Worm (Caenorhabditis elegans): ENCODE results near the gene F40H3.1.

DNA sequence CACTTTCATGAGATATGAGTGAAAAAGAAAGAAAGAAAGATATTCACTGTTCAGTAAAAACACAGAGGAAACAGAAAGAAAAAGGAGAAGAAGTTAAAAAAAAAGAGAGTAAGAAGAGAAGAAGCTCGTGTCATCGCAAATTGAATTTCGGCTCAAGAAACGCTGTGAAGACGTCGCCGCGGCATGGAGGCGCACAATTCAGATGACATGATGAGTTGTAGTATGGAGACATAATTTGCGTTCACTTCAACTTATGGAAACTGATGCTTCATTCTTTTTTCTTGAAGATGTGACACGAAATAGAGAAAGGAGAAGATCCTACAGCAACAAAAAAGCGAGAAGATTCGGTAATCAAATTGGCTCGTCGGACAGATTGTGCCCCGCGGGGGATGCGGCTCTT is 31.3 kb upstream of the F40H3.1 start:
- TF ChIP-seq dmd-4 (tag; optimal IDR thresholded peaks at IDR 0.05; ENCODE audit: borderline replicate concordance) (no peak), ztf-16 (tag; optimal IDR thresholded peaks at IDR 0.05) (no peak), ceh-45 (GFP tag; IDR thresholded peaks at IDR 0.05) (no peak), ceh-2 (tag; optimal IDR thresholded peaks at IDR 0.05) (no peak), C38D4.7 (GFP tag; optimal IDR thresholded peaks at IDR 0.05) (no peak), fkh-10 (GFP tag; optimal IDR thresholded peaks at IDR 0.05) (no peak), sox-4 (tag; optimal IDR thresholded peaks at IDR 0.05) (no peak), ceh-24 (tag; optimal IDR thresholded peaks at IDR 0.05) (no peak), pha-4 (tag; optimal IDR thresholded peaks at IDR 0.05) (no peak), unc-86 (tag; optimal IDR thresholded peaks at IDR 0.05) (no peak), ama-1 (optimal IDR thresholded peaks at IDR 0.05) (no peak), dve-1 (tag; optimal IDR thresholded peaks at IDR 0.05) (no peak)

All from whole organism, late embryonic.